Fruit fly (Drosophila melanogaster): ENCODE results near the gene CG5968.

The CG5968 gene

DNA sequence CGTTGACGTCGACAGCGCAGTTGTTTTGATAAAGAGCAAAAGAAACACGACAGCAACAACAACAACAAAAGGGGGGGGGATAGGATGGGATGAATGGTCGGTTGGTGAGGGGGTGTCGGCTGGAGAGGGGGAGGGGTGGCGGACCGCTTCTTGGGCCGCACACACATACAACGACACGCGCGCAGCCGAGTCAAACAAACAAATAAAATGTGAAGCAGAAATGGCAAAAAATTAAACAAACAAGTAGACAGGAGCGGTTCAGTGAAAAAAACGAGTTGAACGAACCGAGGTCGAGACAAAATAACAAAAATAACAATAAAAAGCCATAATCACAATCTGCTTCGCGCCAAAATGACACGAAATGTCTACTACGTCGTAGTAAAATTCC lies 16.4 kb downstream of the CG5968 start:
- TF ChIP-seq noc (tag; optimal IDR thresholded peaks at IDR 0.05) = no peak

DNA sequence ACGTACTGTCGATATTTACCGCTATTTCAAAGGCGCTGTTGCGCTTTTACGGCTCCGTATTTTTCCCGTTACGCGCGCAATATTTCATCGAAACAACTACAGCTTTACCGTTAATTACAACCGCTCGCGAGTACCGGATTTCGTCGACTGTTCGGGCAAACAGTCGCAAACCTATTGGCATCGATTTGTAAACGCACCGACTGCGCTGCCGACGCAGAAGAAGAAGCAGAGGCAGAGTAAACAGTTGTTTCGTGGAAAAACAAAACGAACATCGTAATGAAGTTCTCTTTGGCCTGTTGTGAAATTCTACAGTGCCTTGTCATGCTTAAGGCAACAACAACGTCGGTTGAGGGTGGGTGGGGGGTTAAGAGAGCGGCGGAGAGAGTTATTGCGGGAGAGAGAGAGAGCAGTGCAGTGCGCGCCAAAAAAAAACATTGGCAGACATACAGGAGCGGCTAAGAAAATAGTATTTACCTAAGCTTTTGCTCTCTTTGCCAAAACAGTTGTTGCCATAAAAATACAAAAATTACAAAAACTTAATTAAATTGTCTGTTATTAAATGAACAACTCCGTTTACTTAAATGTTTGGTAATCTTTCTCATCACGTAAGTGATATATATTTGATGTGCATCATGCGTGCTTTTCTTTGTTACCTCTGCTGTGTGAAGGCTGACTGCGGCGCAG lies 16.9 kb downstream of the CG5968 start, which contains the start of gene CG5953:
Gene CG5953, minus strand, starts transcription at position 176 of the 684 bp plus-strand sequence.
- TF ChIP-seq noc (tag; optimal IDR thresholded peaks at IDR 0.05) = peak; percentile 97

DNA sequence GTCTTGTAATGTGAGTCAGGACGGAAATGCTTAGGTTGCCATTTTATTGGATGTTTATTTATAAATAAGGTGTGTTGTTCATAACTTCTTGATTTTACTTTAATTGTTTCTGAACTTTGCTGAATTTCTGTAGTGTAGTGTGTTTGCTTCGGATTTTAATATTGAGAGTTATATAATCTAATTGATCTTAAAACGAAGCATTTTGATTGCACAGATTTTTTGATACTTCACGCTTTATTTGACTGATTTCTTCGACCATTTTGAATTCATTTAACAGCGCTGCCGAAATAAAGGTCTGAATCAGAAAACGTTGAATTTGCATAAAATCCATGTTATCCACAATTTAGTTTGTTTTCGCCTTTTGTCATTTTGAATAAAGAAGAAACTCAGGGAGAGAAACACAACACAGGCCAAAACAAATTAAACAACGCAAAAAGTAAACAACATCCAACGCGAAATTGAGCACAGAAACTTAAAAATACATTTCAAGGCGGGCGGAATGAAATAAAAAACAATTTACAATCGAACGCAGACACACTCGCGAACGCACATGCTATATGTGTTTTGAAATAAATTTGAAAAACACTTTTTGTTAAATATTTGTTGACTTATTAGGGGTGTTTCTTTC lies 18.1 kb downstream of the CG5968 start:
- no peak for TF ChIP-seq noc (tag; optimal IDR thresholded peaks at IDR 0.05)

DNA sequence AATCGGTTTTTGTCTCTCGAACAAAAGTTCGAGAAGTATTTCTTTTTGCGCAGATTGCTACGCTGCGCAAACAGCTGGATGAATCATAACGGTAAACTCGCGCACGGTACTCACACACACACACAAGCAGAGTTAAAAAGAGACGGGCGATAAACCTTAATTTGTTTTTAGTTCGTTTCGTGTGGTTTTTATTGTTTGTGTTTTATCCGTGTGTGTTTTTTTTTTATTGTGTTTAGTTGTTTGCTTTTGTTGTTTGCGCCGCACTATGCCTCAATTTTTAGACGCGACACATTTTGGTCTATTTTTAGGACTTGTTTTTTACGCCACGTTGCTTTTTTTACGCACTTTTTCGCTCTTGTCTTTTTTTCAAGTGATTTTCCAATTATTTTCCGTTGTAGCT lies 18.9 kb downstream of the CG5968 start:
- no peak for TF ChIP-seq noc (tag; optimal IDR thresholded peaks at IDR 0.05)

DNA sequence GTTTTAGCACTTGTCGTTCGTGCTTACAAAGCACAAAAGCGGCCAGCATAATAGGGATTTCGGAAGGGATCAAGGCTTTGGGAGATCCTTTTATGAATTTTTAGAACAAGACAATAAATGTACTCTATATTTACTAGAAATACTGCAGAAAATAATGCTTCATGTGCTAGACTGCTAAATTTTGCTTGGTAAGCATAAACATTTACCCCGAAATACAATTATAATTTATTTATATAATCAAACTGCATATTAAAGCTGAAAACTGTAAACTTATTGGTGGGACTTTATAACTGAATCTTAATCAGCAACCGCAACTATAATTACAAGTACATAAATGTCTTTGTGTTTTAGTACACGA lies 19.4 kb downstream of the CG5968 start:
- no peak for TF ChIP-seq noc (tag; optimal IDR thresholded peaks at IDR 0.05)

DNA sequence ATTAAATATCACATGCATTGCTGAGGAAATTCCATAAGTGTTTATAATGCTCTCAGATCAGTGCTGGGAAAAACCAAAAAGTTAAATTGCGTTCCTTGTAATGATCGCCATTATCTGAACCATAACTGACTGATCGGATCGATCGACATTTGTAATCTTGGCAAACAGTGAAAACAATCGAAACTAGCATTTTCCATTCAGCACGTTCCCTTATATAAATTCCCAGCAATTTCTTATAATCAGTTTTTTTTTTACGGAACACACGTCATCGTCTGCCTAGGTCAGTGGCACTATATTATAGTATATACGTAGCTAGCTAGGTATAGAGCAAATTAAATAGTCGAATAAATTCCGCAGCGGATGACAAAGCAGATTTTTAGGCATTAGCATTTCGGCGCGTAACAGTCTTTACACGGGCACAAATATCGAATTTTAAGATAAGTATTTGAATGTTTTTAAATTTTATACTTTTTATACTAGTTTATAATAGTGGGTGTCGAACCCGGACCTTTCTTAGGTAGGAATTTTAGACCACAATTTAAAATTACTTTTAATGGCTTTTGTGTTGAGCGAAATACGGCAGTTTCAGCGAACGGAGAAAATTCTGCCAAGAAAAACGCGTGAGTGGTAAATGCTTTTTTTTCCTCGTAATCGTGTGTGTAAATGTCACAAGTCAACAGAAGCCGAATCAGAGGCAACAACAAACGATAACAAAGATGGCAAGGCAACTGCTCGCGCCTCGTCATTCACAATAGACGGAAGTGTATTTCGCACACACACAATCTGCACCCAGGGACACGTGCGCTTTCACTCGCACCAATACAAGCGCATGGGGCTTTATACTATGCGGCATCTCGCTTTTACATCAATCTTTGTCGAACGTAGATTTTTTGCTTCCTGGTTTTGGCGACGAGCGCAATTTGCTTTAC lies 20.0 kb downstream of the CG5968 start:
- no peak for TF ChIP-seq noc (tag; optimal IDR thresholded peaks at IDR 0.05)

DNA sequence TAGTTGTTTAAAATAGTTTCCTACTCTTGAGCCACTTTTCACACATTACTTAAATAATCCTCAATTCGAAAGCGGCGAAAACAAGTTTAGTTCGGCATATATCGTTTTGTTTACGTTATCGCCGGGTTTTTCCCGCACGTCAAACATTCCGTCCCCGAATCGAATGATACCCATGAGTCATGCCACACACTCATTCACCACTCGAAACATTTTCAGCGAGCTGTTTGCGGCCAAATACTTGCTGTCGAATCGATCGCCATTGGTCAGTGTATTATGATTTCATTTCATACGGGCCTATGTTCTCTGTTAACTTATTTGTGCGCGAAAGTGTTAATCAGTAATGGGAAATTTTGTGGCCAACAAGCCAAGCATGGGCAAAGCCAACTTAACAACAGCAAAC lies 21.3 kb downstream of the CG5968 start:
- TF ChIP-seq noc (tag; optimal IDR thresholded peaks at IDR 0.05) = no peak

DNA sequence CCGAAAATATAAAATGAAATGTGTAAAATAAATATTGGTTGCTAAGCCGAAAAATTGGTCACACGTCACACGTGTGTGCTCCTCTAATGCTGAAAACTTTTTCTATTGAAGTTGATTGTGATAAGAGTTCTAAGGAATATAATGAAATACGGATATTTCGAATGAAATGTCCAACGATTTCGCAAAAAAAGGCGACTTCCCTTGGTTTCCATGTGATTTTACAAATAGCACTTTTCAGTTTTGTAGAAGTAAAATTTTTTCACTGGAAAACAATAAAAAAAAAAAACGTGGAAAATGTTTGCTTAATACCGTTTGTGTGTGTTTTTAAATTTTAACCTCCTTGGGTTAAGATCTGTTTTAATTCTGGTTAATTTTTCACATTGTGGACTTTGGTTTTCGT lies 23.2 kb downstream of the CG5968 start:
- no peak for TF ChIP-seq noc (tag; optimal IDR thresholded peaks at IDR 0.05)

DNA sequence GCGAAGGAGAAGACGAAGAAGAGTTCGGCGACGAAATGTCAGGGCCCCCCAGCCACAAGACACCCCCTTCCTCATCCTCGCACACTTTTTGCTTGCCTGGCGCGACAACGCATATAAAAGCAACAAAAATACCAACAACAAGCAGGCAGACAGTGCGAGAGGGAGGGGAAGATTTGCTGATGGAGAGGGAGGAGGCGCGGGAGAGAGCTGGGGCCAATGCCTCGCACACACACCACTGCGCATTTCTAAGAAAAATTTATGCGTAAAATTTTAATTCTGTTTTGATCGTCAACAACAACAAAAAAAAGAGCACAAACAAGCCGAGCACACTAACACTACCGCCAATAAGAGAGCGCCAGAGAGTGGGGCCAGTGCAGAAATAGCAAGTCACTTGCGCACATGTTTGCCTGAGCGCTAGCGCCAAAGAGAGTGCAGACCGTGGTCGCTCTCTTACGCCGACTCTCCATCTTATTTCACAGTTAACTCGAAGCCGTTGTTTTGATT lies 23.7 kb downstream of the CG5968 start:
- peak; percentile 78 for TF ChIP-seq noc (tag; optimal IDR thresholded peaks at IDR 0.05)

DNA sequence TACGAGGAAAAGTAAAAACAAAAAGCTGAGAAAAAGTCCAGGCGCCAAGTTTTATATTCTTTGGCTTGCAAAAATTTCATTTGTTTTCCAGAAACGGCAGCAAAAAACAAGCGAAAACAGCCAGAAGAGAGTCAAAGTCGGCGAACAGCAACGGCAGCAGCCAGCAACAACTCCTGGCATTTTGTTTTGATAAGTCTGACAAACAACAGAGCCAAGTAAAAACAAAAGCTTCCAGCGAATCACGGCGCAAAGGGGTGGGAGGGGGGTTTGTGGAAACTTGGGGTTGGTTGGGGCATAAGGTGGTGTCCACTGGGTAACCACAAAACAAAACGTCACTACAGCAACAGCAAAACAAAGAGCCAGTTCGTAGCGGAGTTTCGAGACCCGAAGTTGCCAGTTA lies 24.6 kb downstream of the CG5968 start:
- no peak for TF ChIP-seq noc (tag; optimal IDR thresholded peaks at IDR 0.05)

DNA sequence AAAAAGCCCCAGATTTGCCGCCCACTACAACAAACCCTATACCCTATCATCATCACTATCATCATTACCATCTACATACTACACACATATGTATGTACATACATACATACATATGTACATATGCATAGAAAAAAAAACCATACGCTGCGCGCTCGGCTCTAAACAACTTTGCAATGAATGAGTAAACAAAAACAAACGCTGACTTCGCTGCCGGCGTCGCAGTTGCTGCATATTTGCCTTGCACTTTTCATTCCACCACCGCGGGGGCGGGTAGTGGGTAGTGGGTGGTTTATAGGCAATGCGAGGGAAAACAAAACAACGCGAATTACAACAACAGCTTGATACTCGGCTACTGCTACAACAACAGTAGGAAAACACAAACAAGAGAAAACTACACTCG lies 26.7 kb downstream of the CG5968 start:
- TF ChIP-seq noc (tag; optimal IDR thresholded peaks at IDR 0.05) = no peak

DNA sequence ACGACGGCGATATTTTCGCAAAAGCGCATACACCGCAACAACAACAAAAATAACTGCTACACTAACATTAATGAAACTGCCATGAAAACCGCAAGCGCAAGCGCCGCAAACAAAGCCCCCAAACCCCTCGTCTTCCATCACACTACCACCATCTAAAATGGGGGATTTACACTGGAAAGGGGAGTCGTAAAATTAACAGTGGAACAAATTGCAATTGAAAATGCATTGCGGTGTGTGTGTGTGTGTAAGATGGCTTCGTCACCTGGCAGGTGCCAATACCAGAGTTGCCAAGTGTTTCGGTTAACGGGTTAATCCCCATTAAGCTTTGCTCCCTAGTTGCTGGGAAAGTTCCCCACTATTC lies 27.5 kb downstream of the CG5968 start:
- TF ChIP-seq noc (tag; optimal IDR thresholded peaks at IDR 0.05) = no peak

DNA sequence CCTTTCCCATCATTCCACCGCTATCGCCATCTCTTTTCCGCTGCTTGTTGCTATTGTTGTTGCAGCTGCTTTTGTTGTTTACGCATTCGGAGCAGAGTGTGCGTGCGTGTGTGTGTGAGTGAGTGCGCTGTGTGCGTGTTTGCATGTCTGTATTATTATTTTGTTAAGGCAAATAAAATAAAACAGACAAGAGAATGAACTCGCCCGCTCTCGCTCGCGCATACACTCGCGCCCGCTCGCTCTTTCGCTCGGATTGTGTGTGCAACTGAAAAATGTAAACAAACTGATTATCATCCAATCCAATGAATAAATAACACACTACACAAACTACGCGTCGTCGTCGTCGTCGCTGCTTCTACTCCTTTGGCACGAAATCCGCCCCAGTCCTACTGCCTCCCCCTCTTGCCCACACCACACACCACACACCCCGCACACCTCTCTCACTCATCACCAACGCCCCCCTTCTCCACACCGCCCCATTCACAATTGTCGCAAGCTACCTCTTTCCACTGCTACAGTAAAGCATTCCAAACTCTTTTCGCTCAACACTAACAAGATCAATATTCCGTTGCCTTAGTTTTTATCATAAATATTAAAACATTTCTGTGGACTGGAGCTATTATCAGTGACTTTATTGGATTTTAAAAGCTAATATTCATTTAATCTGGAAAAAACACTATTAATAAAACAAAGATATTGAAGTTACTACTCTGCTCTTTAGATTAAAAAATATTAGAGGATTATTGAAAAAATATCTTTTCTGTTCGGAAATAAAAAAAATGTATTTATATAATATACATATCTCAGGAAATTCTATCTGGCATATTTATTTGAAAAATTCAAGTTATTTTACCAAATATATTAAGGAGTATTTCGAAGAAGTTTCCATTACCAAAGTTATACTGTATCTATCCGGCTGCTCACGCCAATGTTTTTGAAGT lies 28.1 kb downstream of the CG5968 start:
- no peak for TF ChIP-seq noc (tag; optimal IDR thresholded peaks at IDR 0.05)

DNA sequence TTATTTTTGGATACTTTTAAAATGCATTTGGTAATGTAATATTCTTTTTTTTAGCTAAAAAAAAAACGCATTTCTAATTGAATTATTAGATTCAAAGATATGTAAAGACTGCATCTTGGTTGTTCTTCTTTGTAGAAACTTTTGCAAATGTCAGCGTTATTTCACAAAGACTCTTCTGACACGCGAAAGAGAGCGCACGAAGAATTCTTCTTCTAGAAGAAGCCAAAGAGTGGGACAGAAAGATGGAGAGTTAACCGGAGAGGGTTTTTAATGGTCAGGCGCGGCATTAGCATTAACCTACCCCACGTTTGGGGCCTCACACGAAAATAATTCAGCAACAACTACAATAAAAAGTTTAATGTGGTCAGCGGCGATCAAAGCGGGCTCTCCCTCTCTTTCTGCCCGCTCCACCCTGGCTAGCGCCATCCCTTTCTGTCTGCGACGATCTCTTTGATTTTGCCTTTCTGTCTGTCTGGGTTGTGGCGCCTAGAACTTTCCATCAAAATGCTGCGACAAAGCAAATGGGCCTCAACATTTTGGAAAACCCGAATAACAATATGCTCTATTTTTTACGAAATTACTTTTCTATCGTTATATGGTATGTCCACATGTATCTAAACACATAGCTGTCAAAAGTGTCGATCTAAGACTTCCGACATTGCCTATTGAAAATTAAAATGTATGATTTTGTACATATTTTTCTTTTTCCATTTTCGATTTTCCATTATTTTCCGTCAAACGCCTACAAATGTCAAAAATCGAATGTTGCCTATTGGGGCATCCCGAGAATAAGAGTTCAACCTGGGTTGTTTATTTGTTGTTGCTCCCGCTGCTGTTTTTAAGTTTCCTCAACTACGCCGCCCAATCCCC lies 29.0 kb downstream of the CG5968 start:
- TF ChIP-seq noc (tag; optimal IDR thresholded peaks at IDR 0.05) = peak; percentile 17
